Worm (Caenorhabditis elegans): Measurements from ENCODE around the gene cnx-1.

Gene cnx-1

ce11 chrIII:9843715-9844114 lies 26.8 kb upstream of the cnx-1 start, which contains the start of gene K11H3.5:
Gene K11H3.5, plus strand, starts transcription at chrIII:9843768.
- TF ChIP-seq nhr-237 (tag; optimal IDR thresholded peaks at IDR 0.05) (no peak), elt-1 (tag; optimal IDR thresholded peaks at IDR 0.05) (no peak), nhr-21 (tag; optimal IDR thresholded peaks at IDR 0.05) (no peak), unc-39 (tag; optimal IDR thresholded peaks at IDR 0.05) (no peak), skn-1 (tag; optimal IDR thresholded peaks at IDR 0.05) (no peak), F13H6.1 (tag; optimal IDR thresholded peaks at IDR 0.05) (no peak), nhr-12 (tag; optimal IDR thresholded peaks at IDR 0.05) (no peak), lsy-2 (tag; optimal IDR thresholded peaks at IDR 0.05) (no peak), ztf-1 (GFP tag; conservative IDR thresholded peaks at IDR 0.05) (no peak), nhr-25 (tag; optimal IDR thresholded peaks at IDR 0.05) (no peak), ceh-82 (tag; optimal IDR thresholded peaks at IDR 0.05) (no peak), lin-39 (tag; optimal IDR thresholded peaks at IDR 0.05) (no peak), mab-5 (tag; optimal IDR thresholded peaks at IDR 0.05) (no peak), nhr-77 (tag; optimal IDR thresholded peaks at IDR 0.05) (no peak), mdl-1 (tag; optimal IDR thresholded peaks at IDR 0.05) (no peak), nhr-6 (tag; optimal IDR thresholded peaks at IDR 0.05) (no peak), ZK546.5 (tag; optimal IDR thresholded peaks at IDR 0.05) (no peak), Y55F3AM.14 (GFP tag; optimal IDR thresholded peaks at IDR 0.05) (no peak)

DNA sequence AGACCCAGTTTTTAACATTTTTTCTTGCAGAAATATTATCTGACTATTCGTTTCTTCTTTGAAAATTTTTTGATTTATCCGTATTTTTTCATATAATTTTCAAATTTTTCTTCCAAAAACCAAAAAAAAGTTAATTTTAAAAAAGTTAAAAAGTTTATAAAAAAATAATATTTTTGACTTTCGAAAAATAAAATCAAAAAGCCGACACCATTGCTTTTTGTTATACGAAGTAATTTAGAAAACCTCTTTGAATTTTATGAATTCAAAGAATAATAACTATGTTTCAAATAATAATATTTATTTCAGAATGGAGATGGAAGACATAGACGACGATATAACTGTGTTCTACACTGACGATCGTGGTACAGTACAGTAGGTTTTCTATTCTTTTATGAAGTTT lies 18.0 kb upstream of the cnx-1 start, which contains the start of gene K11H3.8:
Gene K11H3.8 (plus strand): TSS at position 301 of the 400 bp plus-strand sequence.
- no peak for TF ChIP-seq snpc-4 (tag; optimal IDR thresholded peaks at IDR 0.05)
- no peak for TF ChIP-seq C34F6.9 (tag; optimal IDR thresholded peaks at IDR 0.05)
- TF ChIP-seq sma-3 (GFP tag; optimal IDR thresholded peaks at IDR 0.05): no peak
- TF ChIP-seq mab-5 (tag; optimal IDR thresholded peaks at IDR 0.05): no peak
- no peak for TF ChIP-seq nhr-12 (tag; optimal IDR thresholded peaks at IDR 0.05)
- TF ChIP-seq lin-11 (tag; optimal IDR thresholded peaks at IDR 0.05): no peak
- no peak for TF ChIP-seq nhr-129 (tag; optimal IDR thresholded peaks at IDR 0.05)
- TF ChIP-seq nhr-23 (tag; optimal IDR thresholded peaks at IDR 0.05): no peak
- TF ChIP-seq ztf-4 (tag; optimal IDR thresholded peaks at IDR 0.05): no peak
- no peak for TF ChIP-seq aly-2 (tag; optimal IDR thresholded peaks at IDR 0.05)
- TF ChIP-seq nhr-10 (tag; optimal IDR thresholded peaks at IDR 0.05): no peak
- no peak for TF ChIP-seq F13H6.1 (tag; optimal IDR thresholded peaks at IDR 0.05)

- TF ChIP-seq nhr-11 (tag; optimal IDR thresholded peaks at IDR 0.05): no peak
- TF ChIP-seq nhr-77 (tag; optimal IDR thresholded peaks at IDR 0.05): no peak
- no peak for TF ChIP-seq ztf-4 (tag; optimal IDR thresholded peaks at IDR 0.05)
- TF ChIP-seq sma-9 (GFP tag; optimal IDR thresholded peaks at IDR 0.05): no peak
- no peak for TF ChIP-seq sma-9 (tag; optimal IDR thresholded peaks at IDR 0.05)
- no peak for TF ChIP-seq skn-1 (tag; optimal IDR thresholded peaks at IDR 0.05)
- TF ChIP-seq mab-5 (tag; optimal IDR thresholded peaks at IDR 0.05): no peak
- no peak for TF ChIP-seq zag-1 (tag; optimal IDR thresholded peaks at IDR 0.05)
- no peak for TF ChIP-seq nhr-6 (tag; optimal IDR thresholded peaks at IDR 0.05)
- no peak for TF ChIP-seq unc-55 (GFP tag; optimal IDR thresholded peaks at IDR 0.05)
- TF ChIP-seq R02D3.7 (tag; optimal IDR thresholded peaks at IDR 0.05): no peak
- no peak for TF ChIP-seq nhr-23 (tag; optimal IDR thresholded peaks at IDR 0.05)
- TF ChIP-seq ztf-11 (tag; optimal IDR thresholded peaks at IDR 0.05): no peak
- TF ChIP-seq elt-3 (tag; optimal IDR thresholded peaks at IDR 0.05): no peak
- TF ChIP-seq nhr-10 (tag; optimal IDR thresholded peaks at IDR 0.05): no peak
- no peak for TF ChIP-seq gmeb-1 (tag; optimal IDR thresholded peaks at IDR 0.05)
- no peak for TF ChIP-seq snpc-4 (tag; optimal IDR thresholded peaks at IDR 0.05)
These were observed 15.6 kb upstream of the cnx-1 start for ce11 chrIII:9832569-9832968.

ce11 chrIII:9830502-9830901 lies 13.6 kb upstream of the cnx-1 start, which contains the start of gene ZK632.12:
Gene ZK632.12, plus strand, starts transcription at chrIII:9830802.
- TF ChIP-seq mbf-1 (tag; optimal IDR thresholded peaks at IDR 0.05) (no peak), F13H6.1 (tag; optimal IDR thresholded peaks at IDR 0.05) (no peak), ztf-1 (GFP tag; conservative IDR thresholded peaks at IDR 0.05) (no peak), nhr-6 (tag; optimal IDR thresholded peaks at IDR 0.05) (no peak)
